Worm (Caenorhabditis elegans) whole organism, midembryonic: ENCODE results near the gene lpd-7.

Experiments
- T22C8.4 ChIP-seq: fragments of 200-800 bp; sonication (Bioruptor generic); IDR thresholded peaks from 2 replicates; pipeline ENCODE4 v1.3.6; 2022; ENCODE audit warnings: missing genetic modification characterization, missing compliant biosample characterization
- cog-1 ChIP-seq: sonication (generic microtip); optimal IDR thresholded peaks from 2 replicates; lab custom pipeline; 2016; ENCODE audit warnings: missing genetic modification characterization, missing compliant biosample characterization
- flt-1 ChIP-seq: fragments of 200-800 bp; sonication (Bioruptor generic); IDR thresholded peaks from 2 replicates; pipeline ENCODE4 v1.3.6; 2022; ENCODE audit warnings: missing genetic modification characterization, missing compliant biosample characterization
- klf-2 ChIP-seq: fragments of 200-800 bp; sonication (Bioruptor generic); conservative IDR thresholded peaks from 2 replicates; pipeline ENCODE4 v1.3.6; 2022; ENCODE audit warnings: missing genetic modification reagents, missing genetic modification characterization, missing compliant biosample characterization
- med-1 ChIP-seq: sonication (generic microtip); optimal IDR thresholded peaks from 2 replicates; lab custom pipeline; 2017; ENCODE audit warnings: missing genetic modification characterization, mild to moderate bottlenecking, missing compliant biosample characterization, antibody characterized with exemption, missing genetic modification reagents; ENCODE audit not compliant: insufficient read depth
- ref-1 ChIP-seq: fragments of 200-800 bp; sonication (Bioruptor generic); conservative IDR thresholded peaks from 2 replicates; pipeline ENCODE4 v1.3.6; 2022; ENCODE audit warnings: missing genetic modification reagents, missing genetic modification characterization, missing compliant biosample characterization
- tab-1 ChIP-seq: fragments of 200-800 bp; sonication (Bioruptor generic); IDR thresholded peaks from 2 replicates; pipeline ENCODE4 v1.3.6; 2022; ENCODE audit warnings: missing genetic modification characterization, missing compliant biosample characterization
- ztf-23 ChIP-seq: fragments of 200-800 bp; sonication (Bioruptor generic); IDR thresholded peaks from 2 replicates; pipeline ENCODE4 v1.3.6; 2022; ENCODE audit warnings: missing genetic modification reagents, missing genetic modification characterization, missing compliant biosample characterization
- ztf-29 ChIP-seq: fragments of 200-800 bp; sonication (Bioruptor generic); IDR thresholded peaks from 2 replicates; pipeline ENCODE4 v1.3.6; 2022; ENCODE audit warnings: missing genetic modification reagents, missing genetic modification characterization, missing compliant biosample characterization

The lpd-7 gene

ce11 chrIII:7572781-7573400, at the start of gene lpd-7, which contains the start of gene rpl-9:
lpd-7 (plus strand) TSS chrIII:7573350.
rpl-9 (minus strand) TSS chrIII:7572831.
- TF ChIP-seq klf-2 (no peak), flt-1 (GFP tag; lab: Robert Waterston, UW) (0 out of 2 replicates have a peak, but pooled peaks have one; percentile 61), T22C8.4 (no peak), cog-1 (tag; lab: Kevin White, UChicago) (peak; percentile 17), med-1 (GFP tag; lab: Kevin White, UChicago) (no peak)

- TF ChIP-seq flt-1 (GFP tag; lab: Robert Waterston, UW) (no peak), klf-2 (no peak), T22C8.4 (no peak), ztf-23 (no peak), tab-1 (GFP tag; lab: Robert Waterston, UW) (no peak), ztf-29 (GFP tag; lab: Robert Waterston, UW) (no peak), ref-1 (GFP tag; lab: Robert Waterston, UW) (no peak), cog-1 (tag; lab: Kevin White, UChicago) (no peak), med-1 (GFP tag; lab: Kevin White, UChicago) (no peak)
Measured at ce11 chrIII:7524830-7525344, 48.3 kb upstream of the lpd-7 start.

- no peak for TF ChIP-seq ztf-29 (GFP tag; lab: Robert Waterston, UW)
Measured at ce11 chrIII:7526974-7527466, 46.1 kb upstream of the lpd-7 start.

- no peak for TF ChIP-seq klf-2
- TF ChIP-seq cog-1 (tag; lab: Kevin White, UChicago) = no peak
- TF ChIP-seq flt-1 (GFP tag; lab: Robert Waterston, UW) = no peak
- no peak for TF ChIP-seq T22C8.4
- no peak for TF ChIP-seq ztf-23
- no peak for TF ChIP-seq ref-1 (GFP tag; lab: Robert Waterston, UW)
- TF ChIP-seq med-1 (GFP tag; lab: Kevin White, UChicago) = no peak
- TF ChIP-seq ztf-29 (GFP tag; lab: Robert Waterston, UW) = no peak
- TF ChIP-seq tab-1 (GFP tag; lab: Robert Waterston, UW) = no peak
Measured at ce11 chrIII:7530108-7530507, 43.0 kb upstream of the lpd-7 start.

ce11 chrIII:7530830-7531229, 42.3 kb upstream of the lpd-7 start:
- no peak for TF ChIP-seq klf-2
- no peak for TF ChIP-seq med-1 (GFP tag; lab: Kevin White, UChicago)
- TF ChIP-seq ztf-23 = no peak
- TF ChIP-seq T22C8.4 = no peak
- TF ChIP-seq tab-1 (GFP tag; lab: Robert Waterston, UW) = no peak
- no peak for TF ChIP-seq flt-1 (GFP tag; lab: Robert Waterston, UW)
- TF ChIP-seq ztf-29 (GFP tag; lab: Robert Waterston, UW) = no peak
- TF ChIP-seq cog-1 (tag; lab: Kevin White, UChicago) = no peak
- no peak for TF ChIP-seq ref-1 (GFP tag; lab: Robert Waterston, UW)

- TF ChIP-seq ref-1 (GFP tag; lab: Robert Waterston, UW) = no peak
- TF ChIP-seq T22C8.4 = no peak
- TF ChIP-seq med-1 (GFP tag; lab: Kevin White, UChicago) = no peak
- TF ChIP-seq ztf-23 = no peak
- no peak for TF ChIP-seq ztf-29 (GFP tag; lab: Robert Waterston, UW)
- no peak for TF ChIP-seq flt-1 (GFP tag; lab: Robert Waterston, UW)
Measured at ce11 chrIII:7531385-7531784, 41.8 kb upstream of the lpd-7 start.

- TF ChIP-seq T22C8.4 (no peak), med-1 (GFP tag; lab: Kevin White, UChicago) (no peak), ztf-29 (GFP tag; lab: Robert Waterston, UW) (no peak), flt-1 (GFP tag; lab: Robert Waterston, UW) (no peak), tab-1 (GFP tag; lab: Robert Waterston, UW) (no peak), ztf-23 (no peak)
Measured at ce11 chrIII:7533012-7533411, 40.1 kb upstream of the lpd-7 start.

ce11 chrIII:7534648-7535047, 38.5 kb upstream of the lpd-7 start:
- TF ChIP-seq flt-1 (GFP tag; lab: Robert Waterston, UW) (no peak), med-1 (GFP tag; lab: Kevin White, UChicago) (no peak), ref-1 (GFP tag; lab: Robert Waterston, UW) (no peak), tab-1 (GFP tag; lab: Robert Waterston, UW) (no peak), T22C8.4 (no peak), cog-1 (tag; lab: Kevin White, UChicago) (no peak), ztf-23 (no peak), klf-2 (no peak), ztf-29 (GFP tag; lab: Robert Waterston, UW) (no peak)

ce11 chrIII:7535347-7535746, 37.8 kb upstream of the lpd-7 start:
- no peak for TF ChIP-seq T22C8.4
- TF ChIP-seq tab-1 (GFP tag; lab: Robert Waterston, UW) = no peak
- no peak for TF ChIP-seq cog-1 (tag; lab: Kevin White, UChicago)
- no peak for TF ChIP-seq ztf-29 (GFP tag; lab: Robert Waterston, UW)
- TF ChIP-seq med-1 (GFP tag; lab: Kevin White, UChicago) = no peak
- no peak for TF ChIP-seq ref-1 (GFP tag; lab: Robert Waterston, UW)
- TF ChIP-seq klf-2 = no peak
- TF ChIP-seq ztf-23 = no peak
- no peak for TF ChIP-seq flt-1 (GFP tag; lab: Robert Waterston, UW)

ce11 chrIII:7536559-7536958, 36.6 kb upstream of the lpd-7 start, which contains the start of gene lin-39:
lin-39 (minus strand) TSS chrIII:7536632.
- no peak for TF ChIP-seq klf-2
- no peak for TF ChIP-seq ztf-23
- no peak for TF ChIP-seq ztf-29 (GFP tag; lab: Robert Waterston, UW)
- no peak for TF ChIP-seq flt-1 (GFP tag; lab: Robert Waterston, UW)
- TF ChIP-seq tab-1 (GFP tag; lab: Robert Waterston, UW) = no peak
- no peak for TF ChIP-seq cog-1 (tag; lab: Kevin White, UChicago)
- no peak for TF ChIP-seq med-1 (GFP tag; lab: Kevin White, UChicago)
- no peak for TF ChIP-seq ref-1 (GFP tag; lab: Robert Waterston, UW)
- TF ChIP-seq T22C8.4 = no peak
